Worm (Caenorhabditis elegans) whole organism, L1 larva: ENCODE results near the gene swt-4.

Experiments used
- C04F5.9 ChIP-seq: sonication (generic microtip); optimal IDR thresholded peaks from 2 replicates; lab custom pipeline; 2016; ENCODE audit warnings: missing genetic modification characterization, missing compliant biosample characterization
- C16A3.4 ChIP-seq: fragments of 150-350 bp; optimal IDR thresholded peaks from 2 replicates; lab custom pipeline; 2014; ENCODE audit warnings: missing biosample characterization, missing genetic modification characterization
- Y116A8C.19 ChIP-seq: sonication (generic microtip); optimal IDR thresholded peaks from 2 replicates; lab custom pipeline; 2016; ENCODE audit warnings: missing compliant biosample characterization, missing genetic modification characterization, borderline replicate concordance
- alr-1 ChIP-seq: fragments of 200-800 bp; sonication (Bioruptor generic); optimal IDR thresholded peaks from 2 replicates; lab custom pipeline; 2018; ENCODE audit warnings: borderline replicate concordance, mild to moderate bottlenecking, missing genetic modification characterization, missing compliant biosample characterization
- aly-2 ChIP-seq: fragments of 150-350 bp; optimal IDR thresholded peaks from 2 replicates; lab custom pipeline; 2014; ENCODE audit warnings: missing biosample characterization, missing genetic modification characterization
- ceh-8 ChIP-seq: fragments of 200-800 bp; sonication (Bioruptor generic); optimal IDR thresholded peaks from 2 replicates; lab custom pipeline; 2018; ENCODE audit warnings: mild to moderate bottlenecking, missing genetic modification characterization, moderate library complexity, missing compliant biosample characterization
- ceh-82 ChIP-seq, 3 experiments: fragments of 150-350 bp in 1 of 3; sonication (generic microtip) in 2 of 3; optimal IDR thresholded peaks; 2 replicates each; lab custom pipeline; 2014 to 2017; ENCODE audit warnings: missing biosample characterization in 3 of 3, missing genetic modification characterization in 3 of 3
- ceh-90 ChIP-seq: sonication (generic microtip); optimal IDR thresholded peaks from 2 replicates; lab custom pipeline; 2016; ENCODE audit warnings: missing genetic modification characterization, missing compliant biosample characterization
- ces-1 ChIP-seq: fragments of 150-350 bp; optimal IDR thresholded peaks from 2 replicates; lab custom pipeline; 2014; ENCODE audit warnings: missing biosample characterization, missing genetic modification reagents, missing genetic modification characterization
- dsc-1 ChIP-seq: sonication (generic microtip); optimal IDR thresholded peaks from 2 replicates; lab custom pipeline; 2016; ENCODE audit warnings: mild to moderate bottlenecking, missing genetic modification characterization, missing compliant biosample characterization
- efl-1 ChIP-seq, 4 experiments: fragments of 150-350 bp; optimal IDR thresholded peaks in 3 of 4; peaks in 1 of 4; 1 replicate in 1 of 4; 2 replicates in 3 of 4; lab custom pipeline; 2014; ENCODE audit warnings: missing biosample characterization in 2 of 4, missing genetic modification characterization in 2 of 4, missing genetic modification reagents in 2 of 4
- egl-13 ChIP-seq: sonication (generic microtip); optimal IDR thresholded peaks from 2 replicates; lab custom pipeline; 2016; ENCODE audit warnings: missing genotype, missing genetic modification reagents, missing genetic modification characterization, missing compliant biosample characterization
- fkh-8 ChIP-seq: sonication (generic microtip); optimal IDR thresholded peaks from 2 replicates; lab custom pipeline; 2016; ENCODE audit warnings: mild to moderate bottlenecking, missing genetic modification characterization, missing compliant biosample characterization
- grh-1 ChIP-seq: fragments of 200-800 bp; sonication (Bioruptor generic); IDR thresholded peaks from 2 replicates; pipeline ENCODE4 v1.3.6; 2022; ENCODE audit warnings: missing genetic modification reagents, missing genetic modification characterization, missing compliant biosample characterization
- hlh-17 ChIP-seq: fragments of 200-800 bp; sonication (Bioruptor generic); optimal IDR thresholded peaks from 2 replicates; lab custom pipeline; 2018; ENCODE audit warnings: missing genetic modification characterization, mild to moderate bottlenecking, missing compliant biosample characterization, moderate library complexity, borderline replicate concordance
- hlh-4 ChIP-seq: sonication (generic microtip); optimal IDR thresholded peaks from 2 replicates; lab custom pipeline; 2016; ENCODE audit warnings: mild to moderate bottlenecking, missing genetic modification characterization, missing compliant biosample characterization
- irx-1 ChIP-seq: sonication (generic microtip); optimal IDR thresholded peaks from 2 replicates; lab custom pipeline; 2016; ENCODE audit warnings: missing genetic modification characterization, missing compliant biosample characterization
- jun-1 ChIP-seq: fragments of 150-350 bp; optimal IDR thresholded peaks from 2 replicates; lab custom pipeline; 2014; ENCODE audit warnings: missing biosample characterization, missing genetic modification reagents, missing genetic modification characterization
- lin-14 ChIP-seq: fragments of 200-800 bp; sonication (Bioruptor generic); optimal IDR thresholded peaks from 2 replicates; lab custom pipeline; 2018; ENCODE audit warnings: mild to moderate bottlenecking, missing genetic modification characterization, moderate library complexity, missing compliant biosample characterization
- lin-15B ChIP-seq: fragments of 150-350 bp; sonication (generic microtip); optimal IDR thresholded peaks from 3 replicates; lab custom pipeline; 2014; ENCODE audit warnings: missing biosample characterization, missing genetic modification characterization
- lin-39 ChIP-seq: fragments of 150-350 bp; optimal IDR thresholded peaks from 2 replicates; lab custom pipeline; 2014; ENCODE audit warnings: missing biosample characterization, missing genetic modification reagents, missing genetic modification characterization
- lsy-2 ChIP-seq, 2 experiments: fragments of 150-350 bp; optimal IDR thresholded peaks; 2 replicates each; lab custom pipeline; 2014; ENCODE audit warnings: missing biosample characterization in 2 of 2, missing genetic modification characterization in 2 of 2
- mdl-1 ChIP-seq, 2 experiments: fragments of 150-350 bp; optimal IDR thresholded peaks; 2 replicates each; lab custom pipeline; 2014 to 2017; ENCODE audit warnings: missing biosample characterization in 2 of 2, missing genetic modification characterization in 2 of 2, inconsistent platforms in 1 of 2
- mef-2 ChIP-seq: fragments of 150-350 bp; optimal IDR thresholded peaks from 2 replicates; lab custom pipeline; 2014; ENCODE audit warnings: missing biosample characterization, missing genetic modification characterization
- mep-1 ChIP-seq: fragments of 150-350 bp; optimal IDR thresholded peaks from 2 replicates; lab custom pipeline; 2014; ENCODE audit warnings: missing biosample characterization, missing genetic modification characterization
- nhr-19 ChIP-seq: fragments of 200-800 bp; sonication (Bioruptor generic); conservative IDR thresholded peaks from 2 replicates; pipeline ENCODE4 v1.3.6; 2022; ENCODE audit warnings: missing genetic modification characterization, missing compliant biosample characterization
- nhr-20 ChIP-seq: sonication (generic microtip); optimal IDR thresholded peaks from 2 replicates; lab custom pipeline; 2016; ENCODE audit warnings: mild to moderate bottlenecking, missing genetic modification characterization, missing compliant biosample characterization
- nhr-47 ChIP-seq: sonication (generic microtip); optimal IDR thresholded peaks from 2 replicates; lab custom pipeline; 2016; ENCODE audit warnings: mild to moderate bottlenecking, missing genetic modification characterization, moderate library complexity, missing compliant biosample characterization
- nhr-71 ChIP-seq: sonication (generic microtip); optimal IDR thresholded peaks from 2 replicates; lab custom pipeline; 2016; ENCODE audit warnings: mild to moderate bottlenecking, missing genetic modification characterization, moderate library complexity, missing compliant biosample characterization
- nhr-76 ChIP-seq: sonication (generic microtip); optimal IDR thresholded peaks from 2 replicates; lab custom pipeline; 2017; ENCODE audit warnings: missing biosample characterization, missing genetic modification characterization
- nhr-84 ChIP-seq: sonication (generic microtip); optimal IDR thresholded peaks from 2 replicates; lab custom pipeline; 2017; ENCODE audit warnings: missing biosample characterization, missing genetic modification characterization
- nhr-85 ChIP-seq: sonication (generic microtip); peaks from one replicate; lab custom pipeline; 2016; ENCODE audit warnings: missing genetic modification characterization, inconsistent platforms, missing compliant biosample characterization
- pag-3 ChIP-seq: sonication (generic microtip); optimal IDR thresholded peaks from 2 replicates; lab custom pipeline; 2017; ENCODE audit warnings: missing genetic modification characterization, mild to moderate bottlenecking, missing compliant biosample characterization, antibody characterized with exemption, borderline replicate concordance; ENCODE audit not compliant: insufficient read depth
- pax-3 ChIP-seq: fragments of 200-800 bp; sonication (Bioruptor generic); optimal IDR thresholded peaks from 2 replicates; lab custom pipeline; 2018; ENCODE audit warnings: mild to moderate bottlenecking, missing genetic modification characterization, moderate library complexity, missing compliant biosample characterization
- skn-1 ChIP-seq: fragments of 150-350 bp; optimal IDR thresholded peaks from 2 replicates; lab custom pipeline; 2014; ENCODE audit warnings: missing biosample characterization, missing genetic modification characterization
- sox-4 ChIP-seq: sonication (generic microtip); optimal IDR thresholded peaks from 2 replicates; lab custom pipeline; 2016; ENCODE audit warnings: missing genetic modification characterization, missing compliant biosample characterization
- sup-37 ChIP-seq: fragments of 200-800 bp; sonication (Bioruptor generic); optimal IDR thresholded peaks from 2 replicates; lab custom pipeline; 2018; ENCODE audit warnings: mild to moderate bottlenecking, missing genetic modification characterization, missing compliant biosample characterization
- swsn-7 ChIP-seq: sonication (generic microtip); optimal IDR thresholded peaks from 2 replicates; lab custom pipeline; 2016; ENCODE audit warnings: missing genetic modification characterization, missing compliant biosample characterization
- tbx-2 ChIP-seq: sonication (generic microtip); optimal IDR thresholded peaks from 2 replicates; lab custom pipeline; 2016; ENCODE audit warnings: missing genetic modification characterization, missing compliant biosample characterization
- unc-130 ChIP-seq: fragments of 150-350 bp; optimal IDR thresholded peaks from 2 replicates; lab custom pipeline; 2017; ENCODE audit warnings: missing biosample characterization, missing genetic modification characterization, inconsistent platforms
- unc-62 ChIP-seq: fragments of 150-350 bp; optimal IDR thresholded peaks from 2 replicates; lab custom pipeline; 2014; ENCODE audit warnings: missing biosample characterization, missing genetic modification reagents, missing genetic modification characterization
- unc-86 ChIP-seq: sonication (generic microtip); optimal IDR thresholded peaks from 2 replicates; lab custom pipeline; 2016; ENCODE audit warnings: missing genetic modification characterization, missing compliant biosample characterization
- unc-98 ChIP-seq: fragments of 200-800 bp; sonication (Bioruptor generic); IDR thresholded peaks from 2 replicates; pipeline ENCODE4 v1.3.6; 2022; ENCODE audit warnings: missing genetic modification characterization, missing compliant biosample characterization
- vab-15 ChIP-seq: sonication (generic microtip); optimal IDR thresholded peaks from 2 replicates; lab custom pipeline; 2017; ENCODE audit warnings: missing genotype, mild to moderate bottlenecking, missing genetic modification characterization, missing compliant biosample characterization
- xbp-1 ChIP-seq: sonication (generic microtip); optimal IDR thresholded peaks from 2 replicates; lab custom pipeline; 2016; ENCODE audit warnings: missing genetic modification characterization, missing compliant biosample characterization
- zag-1 ChIP-seq: fragments of 150-350 bp; optimal IDR thresholded peaks from 2 replicates; lab custom pipeline; 2014; ENCODE audit warnings: missing biosample characterization, missing genetic modification characterization
- ztf-11 ChIP-seq, 2 experiments: sonication (generic microtip); optimal IDR thresholded peaks; 2 replicates each; lab custom pipeline; 2016 to 2017; ENCODE audit warnings: missing genetic modification characterization in 2 of 2, missing biosample characterization in 1 of 2, missing compliant biosample characterization in 1 of 2

The swt-4 gene

DNA sequence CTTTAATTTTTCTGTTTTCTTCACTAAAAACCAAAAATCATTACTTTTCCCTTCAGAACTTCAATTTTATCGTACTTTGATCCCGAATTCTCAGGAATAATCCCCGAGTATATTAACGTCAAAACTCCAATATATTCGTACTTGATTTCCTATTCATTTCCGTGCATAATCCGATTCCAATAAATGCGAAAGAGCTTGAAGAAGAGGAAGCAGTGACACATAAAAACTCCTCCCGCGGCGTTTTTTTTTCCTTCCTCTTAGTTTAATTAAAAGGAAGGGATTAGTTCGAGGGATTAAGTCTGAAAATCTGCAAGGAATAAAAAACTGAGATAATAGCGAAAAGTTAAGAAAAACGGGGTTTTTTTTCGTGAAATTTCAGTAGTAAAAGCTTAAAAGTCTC lies 28.0 kb downstream of the swt-4 start:
- TF ChIP-seq sox-4 (tag; lab: Kevin White, UChicago) (peak; percentile 4), dsc-1 (peak; percentile 95), fkh-8 (tag; lab: Kevin White, UChicago) (peak; percentile 84), egl-13 (tag; lab: Kevin White, UChicago) (peak; percentile 58), nhr-71 (peak; percentile 53), lin-14 (GFP tag; lab: Kevin White, UChicago) (peak; percentile 39), nhr-47 (tag; lab: Kevin White, UChicago) (peak; percentile 58), sup-37 (GFP tag; lab: Kevin White, UChicago) (no peak), swsn-7 (tag; lab: Kevin White, UChicago) (peak; percentile 20), mdl-1 (tag; optimal IDR thresholded peaks at IDR 0.05; lab: Kevin White, UChicago) (no peak), nhr-76 (tag; lab: Kevin White, UChicago) (no peak), nhr-20 (peak; percentile 6), pax-3 (tag; lab: Kevin White, UChicago) (peak; percentile 74)
- TF ChIP-seq, all 84 proteins: peak for 10

DNA sequence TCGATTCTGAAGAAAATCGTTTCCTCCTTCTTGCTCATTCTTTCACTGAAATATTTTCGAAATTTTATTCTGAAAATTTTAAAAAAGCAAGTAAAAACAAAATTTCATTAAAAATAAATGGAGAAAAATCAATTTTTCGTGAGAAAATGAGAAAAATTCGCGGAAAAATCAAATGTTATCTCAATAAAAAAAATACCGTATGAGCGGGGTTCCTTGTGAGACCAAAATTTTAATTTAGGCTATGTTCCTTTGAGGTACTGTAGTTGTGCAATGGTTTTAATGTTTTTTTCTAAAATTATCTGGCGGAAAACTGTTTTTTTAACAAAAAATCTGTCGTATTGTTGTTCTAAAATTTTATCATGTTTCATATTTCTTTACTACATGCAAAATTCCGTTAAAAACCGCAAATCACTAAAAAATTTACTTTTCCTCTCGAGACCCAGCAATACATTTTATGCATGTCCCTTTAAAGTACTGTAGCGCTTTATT lies 28.8 kb downstream of the swt-4 start, which contains the start of gene epg-6:
Gene epg-6, minus strand, starts transcription at position 51 of the 489 bp plus-strand sequence.
- TF ChIP-seq nhr-84, result no peak
- no peak for TF ChIP-seq nhr-20
- TF ChIP-seq sox-4 (tag; lab: Kevin White, UChicago), result no peak
- TF ChIP-seq unc-62 (GFP tag; lab: Kevin White, UChicago), result no peak
- TF ChIP-seq ztf-11 (tag; optimal IDR thresholded peaks at IDR 0.05; lab: Kevin White, UChicago), result no peak
- TF ChIP-seq Y116A8C.19, result no peak
- TF ChIP-seq mdl-1 (tag; optimal IDR thresholded peaks at IDR 0.05; lab: Kevin White, UChicago), result no peak
- TF ChIP-seq lsy-2 (tag; optimal IDR thresholded peaks at IDR 0.05; lab: Kevin White, UChicago), result no peak
- TF ChIP-seq efl-1 (optimal IDR thresholded peaks at IDR 0.05; lab: Kevin White, UChicago), result no peak
- no peak for TF ChIP-seq efl-1 (GFP tag; optimal IDR thresholded peaks at IDR 0.05 in 1 of 2; lab: Kevin White, UChicago)
- no peak for TF ChIP-seq pax-3 (tag; lab: Kevin White, UChicago)
- TF ChIP-seq alr-1, result no peak
- TF ChIP-seq grh-1, result no peak
- no peak for TF ChIP-seq C16A3.4 (tag; lab: Kevin White, UChicago)
- TF ChIP-seq hlh-4 (tag; lab: Kevin White, UChicago), result no peak
- TF ChIP-seq jun-1 (tag; lab: Kevin White, UChicago), result no peak
- no peak for TF ChIP-seq mep-1 (tag; lab: Kevin White, UChicago)
- TF ChIP-seq lin-15B (tag; lab: Kevin White, UChicago), result no peak
- no peak for TF ChIP-seq pag-3 (tag; lab: Kevin White, UChicago)

DNA sequence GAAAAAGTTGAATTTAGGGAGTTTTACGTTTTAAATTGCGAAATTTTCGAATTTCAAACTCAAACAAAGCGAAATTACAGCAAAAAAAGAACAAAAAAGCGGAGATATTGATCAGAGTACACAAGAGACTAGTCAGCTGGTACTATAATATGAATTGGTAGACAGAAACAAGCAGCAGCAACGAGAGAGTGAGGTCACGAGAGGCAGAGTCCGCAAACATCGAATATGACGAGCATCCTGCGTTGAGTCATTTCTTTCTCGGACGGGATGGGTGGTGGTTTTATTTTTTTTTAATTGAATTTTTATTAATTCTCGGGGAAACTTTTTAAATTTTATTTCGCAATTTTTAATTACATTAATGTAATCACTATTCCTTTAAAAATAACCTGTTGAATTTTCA lies 29.2 kb downstream of the swt-4 start:
- TF ChIP-seq xbp-1 (tag; lab: Kevin White, UChicago) (peak; percentile 62), nhr-71 (peak; percentile 87), hlh-4 (tag; lab: Kevin White, UChicago) (no peak), tbx-2 (tag; lab: Kevin White, UChicago) (peak; percentile 70), dsc-1 (peak; percentile 41), unc-130 (tag; lab: Kevin White, UChicago) (peak; percentile 62), irx-1 (tag; lab: Kevin White, UChicago) (peak; percentile 46), nhr-76 (tag; lab: Kevin White, UChicago) (no peak), ceh-82 (tag; optimal IDR thresholded peaks at IDR 0.05; lab: Kevin White, UChicago) (peak; percentile 19 to 61 (median 38)), lin-39 (peak; percentile 52), ceh-8 (GFP tag; lab: Kevin White, UChicago) (peak; percentile 3), lsy-2 (tag; optimal IDR thresholded peaks at IDR 0.05; lab: Kevin White, UChicago) (peak; percentile 78 to 85), vab-15 (tag; lab: Kevin White, UChicago) (peak; percentile 13), nhr-19 (GFP tag; lab: Robert Waterston, UW) (peak; percentile 74), swsn-7 (tag; lab: Kevin White, UChicago) (peak; percentile 74), mef-2 (tag; lab: Kevin White, UChicago) (no peak), skn-1 (tag; lab: Kevin White, UChicago) (peak; percentile 68), unc-62 (GFP tag; lab: Kevin White, UChicago) (no peak), C04F5.9 (tag; lab: Kevin White, UChicago) (peak; percentile 11), aly-2 (tag; lab: Kevin White, UChicago) (peak; percentile 13), zag-1 (tag; lab: Kevin White, UChicago) (peak; percentile 24), nhr-85 (tag; lab: Kevin White, UChicago) (peak; percentile 83), C16A3.4 (tag; lab: Kevin White, UChicago) (peak; percentile 75), hlh-17 (GFP tag; lab: Kevin White, UChicago) (no peak), nhr-47 (tag; lab: Kevin White, UChicago) (peak; percentile 77), unc-98 (GFP tag; lab: Robert Waterston, UW) (no peak), ceh-90 (tag; lab: Kevin White, UChicago) (no peak), ces-1 (GFP tag; lab: Kevin White, UChicago) (no peak), sup-37 (GFP tag; lab: Kevin White, UChicago) (no peak), unc-86 (tag; lab: Kevin White, UChicago) (peak; percentile 57)
